Fruit fly (Drosophila melanogaster): ENCODE data around the gene CG16986.

The CG16986 gene

dm6 chr3L:2586804-2587561 lies 13.1 kb upstream of the CG16986 start, which contains the start of gene RpL8 (continued):
- TF ChIP-seq Meics (GFP tag; optimal IDR thresholded peaks at IDR 0.05): peak; percentile 92
- peak; percentile 100 for TF ChIP-seq MESR4 (GFP tag; optimal IDR thresholded peaks at IDR 0.05)
- peak; percentile 79 for TF ChIP-seq HmgD (GFP tag; optimal IDR thresholded peaks at IDR 0.05)
- peak; percentile 64 for TF ChIP-seq CG3065 (GFP tag; optimal IDR thresholded peaks at IDR 0.05)
- TF ChIP-seq ranshi (GFP tag; IDR thresholded peaks at IDR 0.05): peak; percentile 86
- peak; percentile 70 for TF ChIP-seq bigmax (GFP tag; optimal IDR thresholded peaks at IDR 0.05)
- TF ChIP-seq CG7839 (tag; optimal IDR thresholded peaks at IDR 0.05): peak; percentile 77
- TF ChIP-seq Mes4 (GFP tag; optimal IDR thresholded peaks at IDR 0.05): peak; percentile 94
- TF ChIP-seq CG8388 (GFP tag; optimal IDR thresholded peaks at IDR 0.05): peak; percentile 62
- peak; percentile 68 for TF ChIP-seq CoRest (tag; optimal IDR thresholded peaks at IDR 0.05)
- TF ChIP-seq Dip2 (GFP tag; IDR thresholded peaks at IDR 0.05): no peak
- TF ChIP-seq mld (GFP tag; IDR thresholded peaks at IDR 0.05; ENCODE audit: partially characterized antibody): no peak
- TF ChIP-seq HLH4C (GFP tag; IDR thresholded peaks at IDR 0.05; ENCODE audit: partially characterized antibody): no peak
- TF ChIP-seq scrt (GFP tag; optimal IDR thresholded peaks at IDR 0.05): peak; percentile 83
- peak; percentile 26 for TF ChIP-seq jing (GFP tag; optimal IDR thresholded peaks at IDR 0.05)
- TF ChIP-seq onecut (GFP tag; IDR thresholded peaks at IDR 0.05): peak; percentile 89
- peak; percentile 60 for TF ChIP-seq Oli (tag; optimal IDR thresholded peaks at IDR 0.05)
- TF ChIP-seq Atf3 (GFP tag; optimal IDR thresholded peaks at IDR 0.05): peak; percentile 74
- peak; percentile 63 to 66 for TF ChIP-seq Pdp1 (GFP tag; optimal IDR thresholded peaks at IDR 0.05)
- TF ChIP-seq CG7556 (GFP tag; optimal IDR thresholded peaks at IDR 0.05): peak; percentile 35
- TF ChIP-seq psq (GFP tag; optimal IDR thresholded peaks at IDR 0.05): peak; percentile 66
- peak; percentile 61 for TF ChIP-seq CG13287 (GFP tag; IDR thresholded peaks at IDR 0.05; ENCODE audit: partially characterized antibody)
- TF ChIP-seq fd64A (GFP tag; optimal IDR thresholded peaks at IDR 0.05): peak; percentile 91
- peak; percentile 63 for TF ChIP-seq CG4424 (GFP tag; optimal IDR thresholded peaks at IDR 0.05)
- peak; percentile 70 for TF ChIP-seq bbx (GFP tag; IDR thresholded peaks at IDR 0.05; ENCODE audit: partially characterized antibody)
- peak; percentile 67 for TF ChIP-seq CG16863 (GFP tag; optimal IDR thresholded peaks at IDR 0.05)
- TF ChIP-seq schlank (tag; optimal IDR thresholded peaks at IDR 0.05): peak; percentile 92
- peak; percentile 73 for TF ChIP-seq HLH3B (GFP tag; IDR thresholded peaks at IDR 0.05)
- TF ChIP-seq Rfx (GFP tag; IDR thresholded peaks at IDR 0.05): peak; percentile 92
- TF ChIP-seq sisA (GFP tag; IDR thresholded peaks at IDR 0.05): peak; percentile 51; the same call in 1 of the 2 replicates
- peak; percentile 51 for TF ChIP-seq Sry-β (GFP tag; optimal IDR thresholded peaks at IDR 0.05)
- TF ChIP-seq Max (GFP tag; optimal IDR thresholded peaks at IDR 0.05): peak; percentile 64
- TF ChIP-seq CG5953 (GFP tag; IDR thresholded peaks at IDR 0.05): peak; percentile 90
- TF ChIP-seq Asciz (GFP tag; optimal IDR thresholded peaks at IDR 0.05): peak; percentile 82
- TF ChIP-seq Dbx (GFP tag; IDR thresholded peaks at IDR 0.05): peak; percentile 91
- peak; percentile 62 for TF ChIP-seq Bgb (GFP tag; IDR thresholded peaks at IDR 0.05; ENCODE audit: partially characterized antibody)
- peak; percentile 68 for TF ChIP-seq CG30403 (GFP tag; optimal IDR thresholded peaks at IDR 0.05)
- TF ChIP-seq nmo (GFP tag; optimal IDR thresholded peaks at IDR 0.05): peak; percentile 72
- TF ChIP-seq zf30C (GFP tag; optimal IDR thresholded peaks at IDR 0.05): peak; percentile 49
- peak; percentile 84 for TF ChIP-seq CG18619 (GFP tag; optimal IDR thresholded peaks at IDR 0.05)
- TF ChIP-seq zen2 (GFP tag; IDR thresholded peaks at IDR 0.05; ENCODE audit: partially characterized antibody): no peak
- peak; percentile 40 for TF ChIP-seq Lhr (GFP tag; optimal IDR thresholded peaks at IDR 0.05)
- TF ChIP-seq CG3163 (GFP tag; optimal IDR thresholded peaks at IDR 0.05): peak; percentile 50
- TF ChIP-seq klu (GFP tag; IDR thresholded peaks at IDR 0.05): peak; percentile 67
- peak; percentile 63 for TF ChIP-seq Ada2b (GFP tag; IDR thresholded peaks at IDR 0.05)
- TF ChIP-seq mam (GFP tag; optimal IDR thresholded peaks at IDR 0.05): peak; percentile 61
- peak; percentile 94 for TF ChIP-seq CG6765 (GFP tag; optimal IDR thresholded peaks at IDR 0.05)
- peak; percentile 67 for TF ChIP-seq gcm (GFP tag; optimal IDR thresholded peaks at IDR 0.05)

Measured in whole organism, embryonic.